Fruit fly (Drosophila melanogaster) whole organism, embryonic: ENCODE measurements around the gene CG33796.
A peak's percentile ranks its signal among the peaks of the same experiment; 100 is the strongest.

ENCODE experiments used
- Blimp-1 ChIP-seq: fragments of 200-800 bp; sonication (Bioruptor generic); optimal IDR thresholded peaks from 3 replicates; lab custom pipeline; 2018; ENCODE audit warnings: missing biosample characterization, missing genetic modification characterization, mild to moderate bottlenecking, moderate library complexity, missing genetic modification reagents
- BtbVII ChIP-seq: fragments of 200-800 bp; sonication (Bioruptor generic); optimal IDR thresholded peaks from 3 replicates; lab custom pipeline; 2017; ENCODE audit warnings: missing biosample characterization, mild to moderate bottlenecking, missing genetic modification characterization
- CG11093 ChIP-seq: fragments of 200-800 bp; sonication (Bioruptor generic); IDR thresholded peaks from 3 replicates; pipeline ENCODE4 v1.3.6; 2022; ENCODE audit warnings: missing biosample characterization, missing genetic modification characterization
- CG11695 ChIP-seq: fragments of 200-800 bp; sonication (Bioruptor generic); IDR thresholded peaks from 3 replicates; pipeline ENCODE4 v1.3.6; 2022; ENCODE audit warnings: missing biosample characterization, missing genetic modification characterization
- CG12391 ChIP-seq: fragments of 200-800 bp; sonication (Bioruptor generic); optimal IDR thresholded peaks from 3 replicates; lab custom pipeline; 2018; ENCODE audit warnings: missing biosample characterization, mild to moderate bottlenecking, missing genetic modification characterization, moderate library complexity
- CG18262 ChIP-seq: fragments of 200-800 bp; optimal IDR thresholded peaks from 3 replicates; lab custom pipeline; 2019; ENCODE audit warnings: missing biosample characterization, mild to moderate bottlenecking, missing genetic modification characterization, moderate library complexity
- CG2202 ChIP-seq: fragments of 200-800 bp; sonication (Bioruptor generic); optimal IDR thresholded peaks from 2 replicates; lab custom pipeline; 2018; ENCODE audit warnings: missing biosample characterization, mild to moderate bottlenecking, missing genetic modification characterization
- CG2712 ChIP-seq: fragments of 200-800 bp; optimal IDR thresholded peaks from 3 replicates; lab custom pipeline; 2019; ENCODE audit warnings: missing biosample characterization, mild to moderate bottlenecking, missing genetic modification characterization, moderate library complexity
- CG31365 ChIP-seq: fragments of 200-800 bp; sonication (Bioruptor generic); optimal IDR thresholded peaks from 2 replicates; lab custom pipeline; 2018; ENCODE audit warnings: missing biosample characterization, mild to moderate bottlenecking, missing genetic modification characterization
- CG4424 ChIP-seq: fragments of 200-800 bp; sonication (Bioruptor generic); optimal IDR thresholded peaks from 3 replicates; lab custom pipeline; 2016; ENCODE audit warnings: missing biosample characterization, missing genetic modification characterization
- CG6254 ChIP-seq: fragments of 200-800 bp; sonication (Bioruptor generic); optimal IDR thresholded peaks from 3 replicates; lab custom pipeline; 2017; ENCODE audit warnings: mild to moderate bottlenecking, missing biosample characterization, missing genetic modification reagents, missing genetic modification characterization
- CG9932 ChIP-seq: fragments of 200-800 bp; sonication (Bioruptor generic); IDR thresholded peaks from 2 replicates; pipeline ENCODE4 v1.3.6; 2022; ENCODE audit warnings: missing biosample characterization, missing genetic modification characterization
- D19A ChIP-seq: fragments of 200-800 bp; optimal IDR thresholded peaks from 3 replicates; lab custom pipeline; 2019; ENCODE audit warnings: missing biosample characterization, mild to moderate bottlenecking, missing genetic modification characterization, moderate library complexity
- Ets65A ChIP-seq: fragments of 200-800 bp; sonication (Bioruptor generic); peaks from one replicate; lab custom pipeline; 2016; ENCODE audit warnings: missing biosample characterization, missing genetic modification characterization
- Fer3 ChIP-seq: fragments of 200-800 bp; sonication (Bioruptor generic); optimal IDR thresholded peaks from 2 replicates; lab custom pipeline; 2018; ENCODE audit warnings: missing biosample characterization, mild to moderate bottlenecking, missing genetic modification characterization, moderate library complexity
- Hr51 ChIP-seq, 2 experiments: fragments of 200-800 bp; sonication (Bioruptor generic); optimal IDR thresholded peaks; 2 replicates in 1 of 2; 3 replicates in 1 of 2; lab custom pipeline; 2016 to 2018; ENCODE audit warnings: missing biosample characterization in 2 of 2, missing genetic modification characterization in 2 of 2, mild to moderate bottlenecking in 1 of 2, moderate library complexity in 1 of 2
- Hr78 ChIP-seq, 2 experiments: fragments of 200-800 bp in 1 of 2; fragments of >200 bp in 1 of 2; sonication (Bioruptor generic) in 1 of 2; optimal IDR thresholded peaks; 2 replicates each; lab custom pipeline; 2017 to 2019; ENCODE audit warnings: missing biosample characterization in 2 of 2, missing genetic modification characterization in 2 of 2, mild to moderate bottlenecking in 1 of 2, moderate library complexity in 1 of 2
- Mad ChIP-seq: fragments of 200-800 bp; sonication (Bioruptor generic); optimal IDR thresholded peaks from 2 replicates; lab custom pipeline; 2016; ENCODE audit warnings: missing biosample characterization, missing genetic modification characterization
- Mrtf ChIP-seq: fragments of 200-800 bp; sonication (Bioruptor generic); IDR thresholded peaks from 3 replicates; pipeline ENCODE4 v1.3.6; 2022; ENCODE audit warnings: missing biosample characterization, missing genetic modification characterization
- Trl ChIP-seq, 3 experiments: fragments of >200 bp in 2 of 3; fragments of 200-800 bp in 1 of 3; sonication (Bioruptor generic) in 1 of 3; optimal IDR thresholded peaks; 2 replicates in 1 of 3; 3 replicates in 2 of 3; lab custom pipeline; 2016 to 2017; ENCODE audit warnings: missing biosample characterization in 1 of 3, missing genetic modification characterization in 1 of 3
- ase ChIP-seq: fragments of 200-800 bp; sonication (Bioruptor generic); IDR thresholded peaks from 3 replicates; pipeline ENCODE4 v1.3.6; 2022; ENCODE audit warnings: missing biosample characterization, missing genetic modification characterization
- cas ChIP-seq: fragments of 200-800 bp; sonication (Bioruptor generic); IDR thresholded peaks from 2 replicates; pipeline ENCODE4 v1.3.6; 2022; ENCODE audit warnings: missing biosample characterization, missing genetic modification characterization
- dan ChIP-seq: fragments of 200-800 bp; sonication (Bioruptor generic); IDR thresholded peaks from 2 replicates; pipeline ENCODE4 v1.3.6; 2022; ENCODE audit warnings: missing biosample characterization, missing genetic modification characterization
- danr ChIP-seq: fragments of 200-800 bp; sonication (Bioruptor generic); IDR thresholded peaks from 2 replicates; pipeline ENCODE4 v1.3.6; 2022; ENCODE audit warnings: missing biosample characterization, missing genetic modification characterization
- dmrt99B ChIP-seq: fragments of 200-800 bp; sonication (Bioruptor generic); optimal IDR thresholded peaks from 2 replicates; lab custom pipeline; 2018; ENCODE audit warnings: missing biosample characterization, mild to moderate bottlenecking, missing genetic modification characterization, moderate library complexity
- kay ChIP-seq: fragments of 200-800 bp; sonication (Bioruptor generic); optimal IDR thresholded peaks from 2 replicates; lab custom pipeline; 2016; ENCODE audit warnings: missing biosample characterization, missing genetic modification characterization
- lmd ChIP-seq: fragments of 200-800 bp; sonication (Bioruptor generic); IDR thresholded peaks from 2 replicates; pipeline ENCODE4 v1.3.6; 2022; ENCODE audit warnings: missing biosample characterization, missing genetic modification characterization
- lov ChIP-seq, 2 experiments: fragments of 200-800 bp in 1 of 2; fragments of >200 bp in 1 of 2; sonication (Bioruptor generic) in 1 of 2; IDR thresholded peaks in 1 of 2; optimal IDR thresholded peaks in 1 of 2; 2 replicates in 1 of 2; 3 replicates in 1 of 2; pipeline versions ENCODE4 v1.3.6 to Lab custom; 2017 to 2022; ENCODE audit warnings: missing biosample characterization in 1 of 2, missing genetic modification characterization in 1 of 2
- nom ChIP-seq: fragments of 200-800 bp; sonication (Bioruptor generic); optimal IDR thresholded peaks from 2 replicates; lab custom pipeline; 2017; ENCODE audit warnings: missing biosample characterization, missing genetic modification characterization, mild to moderate bottlenecking, moderate library complexity, missing genetic modification reagents
- pfk ChIP-seq: fragments of 200-800 bp; sonication (Bioruptor generic); optimal IDR thresholded peaks from 2 replicates; lab custom pipeline; 2018; ENCODE audit warnings: missing biosample characterization, mild to moderate bottlenecking, missing genetic modification characterization, moderate library complexity
- prd ChIP-seq, 3 experiments: fragments of >200 bp in 2 of 3; fragments of 200-800 bp in 1 of 3; sonication (Bioruptor generic) in 1 of 3; optimal IDR thresholded peaks in 2 of 3; IDR thresholded peaks in 1 of 3; 2 replicates in 2 of 3; 3 replicates in 1 of 3; pipeline versions ENCODE4 v1.3.6 to Lab custom; 2017 to 2022; ENCODE audit warnings: missing biosample characterization in 1 of 3, missing genetic modification characterization in 1 of 3
- pzg ChIP-seq: fragments of 200-800 bp; sonication (Bioruptor generic); optimal IDR thresholded peaks from 3 replicates; lab custom pipeline; 2018; ENCODE audit warnings: missing biosample characterization, mild to moderate bottlenecking, missing genetic modification characterization, moderate library complexity
- run ChIP-seq: fragments of 200-800 bp; sonication (Bioruptor generic); optimal IDR thresholded peaks from 3 replicates; lab custom pipeline; 2018; ENCODE audit warnings: missing biosample characterization, mild to moderate bottlenecking, missing genetic modification characterization
- scrt ChIP-seq: fragments of 200-800 bp; sonication (Bioruptor generic); optimal IDR thresholded peaks from 2 replicates; lab custom pipeline; 2018; ENCODE audit warnings: missing biosample characterization, mild to moderate bottlenecking, missing genetic modification characterization, moderate library complexity
- sr ChIP-seq: fragments of 200-800 bp; sonication (Bioruptor generic); IDR thresholded peaks from 3 replicates; pipeline ENCODE4 v1.3.6; 2022; ENCODE audit warnings: missing biosample characterization, missing genetic modification characterization
- tin ChIP-seq: fragments of 200-800 bp; sonication (Bioruptor generic); optimal IDR thresholded peaks from 3 replicates; lab custom pipeline; 2016; ENCODE audit warnings: missing biosample characterization, missing genetic modification characterization

CG33796 gene

dm6 chr3L:16211156-16211935 lies 41.4 kb upstream of the CG33796 start (continued):
- TF ChIP-seq tin (no peak), run (tag; lab: Kevin White, UChicago) (peak; percentile 2), pzg (GFP tag; lab: Kevin White, UChicago) (no peak), dmrt99B (tag; lab: Kevin White, UChicago) (peak; percentile 61), dan (no peak), danr (GFP tag; lab: Robert Waterston, UW) (no peak), CG6254 (GFP tag; lab: Kevin White, UChicago) (no peak), BtbVII (GFP tag; lab: Kevin White, UChicago) (no peak), CG12391 (tag; lab: Kevin White, UChicago) (peak; percentile 22), Hr51 (GFP tag; optimal IDR thresholded peaks at IDR 0.05; lab: Kevin White, UChicago) (peak in 1 of 2 experiments; percentile 20), sr (GFP tag; lab: Robert Waterston, UW) (peak; percentile 34; the same call in 2 of the 3 replicates), prd (optimal IDR thresholded peaks at IDR 0.05; lab: Kevin White, UChicago) (no peak), prd (GFP tag; IDR thresholded peaks at IDR 0.05; lab: Robert Waterston, UW) (0 out of 3 replicates have a peak, but pooled peaks have one; percentile 15), lov (optimal IDR thresholded peaks at IDR 0.05; lab: Kevin White, UChicago) (no peak), lov (GFP tag; IDR thresholded peaks at IDR 0.05; lab: Robert Waterston, UW) (no peak), kay (no peak), Blimp-1 (GFP tag; lab: Kevin White, UChicago) (peak; percentile 15), CG11093 (GFP tag; lab: Robert Waterston, UW) (no peak), Hr78 (GFP tag; optimal IDR thresholded peaks at IDR 0.05; lab: Kevin White, UChicago) (no peak), Mrtf (GFP tag; lab: Robert Waterston, UW) (no peak), CG2712 (peak; percentile 2), CG9932 (GFP tag; lab: Robert Waterston, UW) (no peak), CG31365 (tag; lab: Kevin White, UChicago) (no peak), Fer3 (tag; lab: Kevin White, UChicago) (no peak), Mad (GFP tag; lab: Kevin White, UChicago) (no peak), Trl (optimal IDR thresholded peaks at IDR 0.05; lab: Kevin White, UChicago) (peak in 1 of 2 experiments; percentile 17), Trl (GFP tag; optimal IDR thresholded peaks at IDR 0.05; lab: Kevin White, UChicago) (no peak), CG18262 (tag; lab: Kevin White, UChicago) (peak; percentile 39), pfk (GFP tag; lab: Kevin White, UChicago) (no peak), lmd (no peak), CG11695 (no peak), CG4424 (GFP tag; lab: Kevin White, UChicago) (peak; percentile 20)
- TF ChIP-seq, all 482 proteins: peak for 53

- TF ChIP-seq CG2202 (tag; lab: Kevin White, UChicago) (no peak), nom (peak; percentile 70), cas (GFP tag; lab: Robert Waterston, UW) (no peak)
These were observed 39.7 kb upstream of the CG33796 start for dm6 chr3L:16209641-16210040.

dm6 chr3L:16208839-16209612 lies 39.1 kb upstream of the CG33796 start:
- TF ChIP-seq scrt (GFP tag; lab: Kevin White, UChicago) (no peak), D19A (tag; lab: Kevin White, UChicago) (peak; percentile 12), ase (0 out of 3 replicates have a peak, but pooled peaks have one; percentile 10), Ets65A (GFP tag; lab: Kevin White, UChicago) (peak; percentile 67)
- TF ChIP-seq, all 482 proteins: peak for 3
